Fruit fly (Drosophila melanogaster): ENCODE results near the gene CG4229.
A peak's percentile ranks its signal among the peaks of the same experiment; 100 is the strongest.

Gene CG4229

dm6 chr3L:16571014-16571738 is 14.6 kb downstream of the CG4229 start (continued):
- TF ChIP-seq CG42726 (GFP tag; IDR thresholded peaks at IDR 0.05; ENCODE audit: partially characterized antibody) (no peak), CG1603 (tag; optimal IDR thresholded peaks at IDR 0.05) (no peak), peb (GFP tag; IDR thresholded peaks at IDR 0.05) (no peak), nerfin-2 (GFP tag; IDR thresholded peaks at IDR 0.05; ENCODE audit: partially characterized antibody) (no peak), CG32532 (GFP tag; IDR thresholded peaks at IDR 0.05) (peak; percentile 83), bowl (GFP tag; IDR thresholded peaks at IDR 0.05) (no peak), ac (GFP tag; optimal IDR thresholded peaks at IDR 0.05) (no peak), E2f2 (GFP tag; IDR thresholded peaks at IDR 0.05) (peak; percentile 43), CG6813 (GFP tag; optimal IDR thresholded peaks at IDR 0.05) (no peak), pho (GFP tag; optimal IDR thresholded peaks at IDR 0.05) (peak; percentile 44), CG11695 (GFP tag; IDR thresholded peaks at IDR 0.05) (peak; percentile 57; the same call in 2 of the 3 replicates), D19B (GFP tag; optimal IDR thresholded peaks at IDR 0.05) (peak; percentile 5), CG6175 (GFP tag; IDR thresholded peaks at IDR 0.05) (no peak), CG10462 (GFP tag; optimal IDR thresholded peaks at IDR 0.05) (no peak), Abd-B (GFP tag; optimal IDR thresholded peaks at IDR 0.05) (peak; percentile 4), Lim3 (GFP tag; IDR thresholded peaks at IDR 0.05) (no peak), CG10321 (GFP tag; IDR thresholded peaks at IDR 0.05) (no peak), Mad (GFP tag; optimal IDR thresholded peaks at IDR 0.05) (no peak), CG18764 (GFP tag; optimal IDR thresholded peaks at IDR 0.05) (peak; percentile 28), CG8944 (GFP tag; optimal IDR thresholded peaks at IDR 0.05) (no peak), gcm (GFP tag; optimal IDR thresholded peaks at IDR 0.05) (no peak), Mrtf (GFP tag; IDR thresholded peaks at IDR 0.05) (0 out of 3 replicates have a peak, but pooled peaks have one; percentile 40), cwo (GFP tag; optimal IDR thresholded peaks at IDR 0.05) (peak; percentile 29), zen2 (GFP tag; IDR thresholded peaks at IDR 0.05; ENCODE audit: partially characterized antibody) (no peak), CG17359 (tag; optimal IDR thresholded peaks at IDR 0.05) (peak; percentile 28), CG3281 (GFP tag; optimal IDR thresholded peaks at IDR 0.05) (peak; percentile 61), ara (GFP tag; IDR thresholded peaks at IDR 0.05) (peak; percentile 48), YL-1 (GFP tag; optimal IDR thresholded peaks at IDR 0.05) (no peak), CG13123 (GFP tag; optimal IDR thresholded peaks at IDR 0.05) (no peak), CG8290 (GFP tag; optimal IDR thresholded peaks at IDR 0.05) (no peak), CG8290 (tag; optimal IDR thresholded peaks at IDR 0.05) (no peak), MBD-R2 (GFP tag; IDR thresholded peaks at IDR 0.05) (no peak; the same call in 1 of the 2 replicates), CG10267 (tag; optimal IDR thresholded peaks at IDR 0.05) (peak; percentile 34), unc-4 (GFP tag; IDR thresholded peaks at IDR 0.05; ENCODE audit: partially characterized antibody) (no peak), Asciz (GFP tag; optimal IDR thresholded peaks at IDR 0.05) (no peak), shn (GFP tag; optimal IDR thresholded peaks at IDR 0.05) (peak; percentile 29), Mes4 (GFP tag; optimal IDR thresholded peaks at IDR 0.05) (no peak), dysf (GFP tag; IDR thresholded peaks at IDR 0.05) (peak; percentile 82; the same call in 2 of the 3 replicates), CG12236 (GFP tag; optimal IDR thresholded peaks at IDR 0.05) (no peak), CG3995 (GFP tag; optimal IDR thresholded peaks at IDR 0.05) (no peak), CG11560 (tag; IDR thresholded peaks at IDR 0.05) (no peak), caup (GFP tag; optimal IDR thresholded peaks at IDR 0.05; ENCODE audit: severe bottlenecking) (peak; percentile 45), nom (GFP tag; optimal IDR thresholded peaks at IDR 0.05) (no peak), CG8924 (tag; optimal IDR thresholded peaks at IDR 0.05) (peak; percentile 60), chinmo (GFP tag; IDR thresholded peaks at IDR 0.05; ENCODE audit: partially characterized antibody) (no peak), CG1233 (GFP tag; optimal IDR thresholded peaks at IDR 0.05) (peak; percentile 29), HLH3B (GFP tag; IDR thresholded peaks at IDR 0.05) (0 out of 2 replicates have a peak, but pooled peaks have one; percentile 13), abd-A (tag; optimal IDR thresholded peaks at IDR 0.05) (no peak), CG5180 (GFP tag; optimal IDR thresholded peaks at IDR 0.05) (no peak)
